Worm (Caenorhabditis elegans) whole organism, early embryonic: Measurements from ENCODE around the gene F09C6.15.

Source experiments
- F13C5.2 ChIP-seq: sonication (generic microtip); optimal IDR thresholded peaks from 2 replicates; lab custom pipeline; 2017; ENCODE audit warnings: mild to moderate bottlenecking, missing genetic modification characterization, inconsistent platforms, missing compliant biosample characterization
- aly-1 ChIP-seq: sonication (generic microtip); optimal IDR thresholded peaks from 2 replicates; lab custom pipeline; 2016; ENCODE audit warnings: missing genetic modification characterization, missing compliant biosample characterization
- ama-1 ChIP-seq: fragments of 150-350 bp; optimal IDR thresholded peaks from 2 replicates; lab custom pipeline; 2014
- ceh-13 ChIP-seq: fragments of 200-800 bp; sonication (Bioruptor generic); optimal IDR thresholded peaks from 2 replicates; lab custom pipeline; 2018; ENCODE audit warnings: mild to moderate bottlenecking, missing genetic modification characterization, missing compliant biosample characterization
- flt-1 ChIP-seq: fragments of 200-800 bp; sonication (Bioruptor generic); IDR thresholded peaks from 2 replicates; pipeline ENCODE4 v1.3.6; 2022; ENCODE audit warnings: missing genetic modification characterization, missing compliant biosample characterization
- hnd-1 ChIP-seq: sonication (generic microtip); optimal IDR thresholded peaks from 2 replicates; lab custom pipeline; 2016; ENCODE audit warnings: missing genetic modification characterization, missing compliant biosample characterization
- scrt-1 ChIP-seq: fragments of 200-800 bp; sonication (Bioruptor generic); IDR thresholded peaks from 2 replicates; pipeline ENCODE4 v1.3.6; 2022; ENCODE audit warnings: missing genetic modification characterization, missing compliant biosample characterization
- tra-4 ChIP-seq: sonication (generic microtip); optimal IDR thresholded peaks from 2 replicates; lab custom pipeline; 2017; ENCODE audit warnings: missing genetic modification characterization, missing compliant biosample characterization

ce11 chrV:16927345-16927744 lies 33.8 kb downstream of the F09C6.15 start, which contains the start of gene Y102A5C.36:
- TF ChIP-seq ama-1 (no peak), aly-1 (no peak), flt-1 (GFP tag; lab: Robert Waterston, UW) (no peak), tra-4 (tag; lab: Kevin White, UChicago) (no peak), scrt-1 (no peak), ceh-13 (no peak), hnd-1 (tag; lab: Kevin White, UChicago) (no peak), F13C5.2 (tag; lab: Kevin White, UChicago) (no peak)
